Fruit fly (Drosophila melanogaster): ENCODE data around the gene CG13023.

Gene CG13023

dm6 chr3L:16884037-16884436 lies 43.2 kb downstream of the CG13023 start (continued):
- TF ChIP-seq hkb (optimal IDR thresholded peaks at IDR 0.05) = no peak
- 0 out of 2 replicates have a peak, but pooled peaks have one; percentile 38 for TF ChIP-seq hkb (GFP tag; IDR thresholded peaks at IDR 0.05)
- peak; percentile 71 for TF ChIP-seq grn (GFP tag; optimal IDR thresholded peaks at IDR 0.05)
- no peak for TF ChIP-seq chm (GFP tag; IDR thresholded peaks at IDR 0.05)
- no peak for TF ChIP-seq Fer3 (tag; optimal IDR thresholded peaks at IDR 0.05)
- TF ChIP-seq CG9876 (GFP tag; optimal IDR thresholded peaks at IDR 0.05) = no peak
- no peak for TF ChIP-seq pros (GFP tag; optimal IDR thresholded peaks at IDR 0.05)
- no peak for TF ChIP-seq GATAe (GFP tag; conservative IDR thresholded peaks at IDR 0.05)
- TF ChIP-seq CkIIα-i1 (GFP tag; IDR thresholded peaks at IDR 0.05) = no peak
- no peak for TF ChIP-seq fru (optimal IDR thresholded peaks at IDR 0.05)
- TF ChIP-seq CG4360 (GFP tag; IDR thresholded peaks at IDR 0.05) = no peak
- TF ChIP-seq TFAM (GFP tag; optimal IDR thresholded peaks at IDR 0.05) = no peak
- no peak for TF ChIP-seq bigmax (GFP tag; optimal IDR thresholded peaks at IDR 0.05)
- no peak for TF ChIP-seq Dref (GFP tag; IDR thresholded peaks at IDR 0.05)
- no peak for TF ChIP-seq Mad (GFP tag; optimal IDR thresholded peaks at IDR 0.05)
- no peak for TF ChIP-seq CG7928 (GFP tag; optimal IDR thresholded peaks at IDR 0.05)
- TF ChIP-seq Opbp (GFP tag; IDR thresholded peaks at IDR 0.05; ENCODE audit: partially characterized antibody) = peak; percentile 23; the same call in 1 of the 3 replicates
- peak; percentile 4 for TF ChIP-seq PHDP (tag; optimal IDR thresholded peaks at IDR 0.05)
- TF ChIP-seq Lim3 (GFP tag; IDR thresholded peaks at IDR 0.05) = no peak
- TF ChIP-seq Side (GFP tag; optimal IDR thresholded peaks at IDR 0.05) = no peak
- no peak for TF ChIP-seq CG14441 (GFP tag; IDR thresholded peaks at IDR 0.05)
- no peak for TF ChIP-seq prd (optimal IDR thresholded peaks at IDR 0.05)
- no peak for TF ChIP-seq prd (GFP tag; IDR thresholded peaks at IDR 0.05)
- TF ChIP-seq Hmx (GFP tag; optimal IDR thresholded peaks at IDR 0.05) = no peak
- TF ChIP-seq CG10959 (GFP tag; IDR thresholded peaks at IDR 0.05) = no peak
- no peak for TF ChIP-seq dysf (GFP tag; IDR thresholded peaks at IDR 0.05)
- peak; percentile 30; the same call in 1 of the 2 replicates for TF ChIP-seq Rfx (GFP tag; IDR thresholded peaks at IDR 0.05)
- no peak for TF ChIP-seq CG6683 (GFP tag; optimal IDR thresholded peaks at IDR 0.05)
- TF ChIP-seq H15 (GFP tag; IDR thresholded peaks at IDR 0.05) = no peak
- no peak for TF ChIP-seq CG6689 (GFP tag; IDR thresholded peaks at IDR 0.05)
- no peak for TF ChIP-seq sima (GFP tag; optimal IDR thresholded peaks at IDR 0.05)
- TF ChIP-seq ro (GFP tag; IDR thresholded peaks at IDR 0.05) = no peak
- no peak for TF ChIP-seq Nf-YC (tag; optimal IDR thresholded peaks at IDR 0.05)
- TF ChIP-seq Dip2 (GFP tag; IDR thresholded peaks at IDR 0.05) = no peak
- TF ChIP-seq CG7745 (tag; optimal IDR thresholded peaks at IDR 0.05) = no peak
- TF ChIP-seq kni (GFP tag; optimal IDR thresholded peaks at IDR 0.05) = no peak
- peak; percentile 7 for TF ChIP-seq CG2678 (tag; optimal IDR thresholded peaks at IDR 0.05)
- TF ChIP-seq CG11247 (GFP tag; IDR thresholded peaks at IDR 0.05) = no peak
- no peak for TF ChIP-seq ash1 (GFP tag; optimal IDR thresholded peaks at IDR 0.05)
- no peak for TF ChIP-seq al (GFP tag; IDR thresholded peaks at IDR 0.05)
- no peak for TF ChIP-seq CG8388 (GFP tag; optimal IDR thresholded peaks at IDR 0.05)
- TF ChIP-seq NC2α (GFP tag; optimal IDR thresholded peaks at IDR 0.05) = no peak
- no peak for TF ChIP-seq CG5953 (GFP tag; IDR thresholded peaks at IDR 0.05)
- no peak for TF ChIP-seq ttk (GFP tag; IDR thresholded peaks at IDR 0.05)
- TF ChIP-seq CG10654 (GFP tag; optimal IDR thresholded peaks at IDR 0.05) = no peak
- TF ChIP-seq CG8089 (GFP tag; optimal IDR thresholded peaks at IDR 0.05) = no peak
- no peak for TF ChIP-seq her (GFP tag; optimal IDR thresholded peaks at IDR 0.05)
- no peak for TF ChIP-seq CG4707 (GFP tag; optimal IDR thresholded peaks at IDR 0.05)
- TF ChIP-seq HLH4C (GFP tag; IDR thresholded peaks at IDR 0.05; ENCODE audit: partially characterized antibody) = no peak
- no peak for TF ChIP-seq CG8359 (GFP tag; optimal IDR thresholded peaks at IDR 0.05; ENCODE audit: borderline replicate concordance)
- TF ChIP-seq luna (GFP tag; optimal IDR thresholded peaks at IDR 0.05) = no peak
- no peak for TF ChIP-seq Nf-YB (GFP tag; optimal IDR thresholded peaks at IDR 0.05)
- TF ChIP-seq CG32767 (GFP tag; IDR thresholded peaks at IDR 0.05) = no peak
- no peak for TF ChIP-seq CG1603 (tag; optimal IDR thresholded peaks at IDR 0.05)
